Fruit fly (Drosophila melanogaster) whole organism, embryonic: Measurements from ENCODE around the gene net.
A peak's percentile ranks its signal among the peaks of the same experiment; 100 is the strongest.

Source experiments
- C15 ChIP-seq: fragments of 200-800 bp; sonication (Bioruptor generic); IDR thresholded peaks from 3 replicates; pipeline ENCODE4 v1.3.6; 2022; ENCODE audit warnings: missing biosample characterization, missing genetic modification characterization
- CG1602 ChIP-seq: fragments of 200-800 bp; sonication (Bioruptor generic); optimal IDR thresholded peaks from 3 replicates; lab custom pipeline; 2016; ENCODE audit warnings: missing biosample characterization, missing genetic modification characterization
- CG17359 ChIP-seq: fragments of 200-800 bp; sonication (Bioruptor generic); optimal IDR thresholded peaks from 3 replicates; lab custom pipeline; 2018; ENCODE audit warnings: missing biosample characterization, mild to moderate bottlenecking, missing genetic modification characterization, moderate library complexity
- CG17385 ChIP-seq: fragments of 200-800 bp; sonication (Bioruptor generic); optimal IDR thresholded peaks from 3 replicates; lab custom pipeline; 2018; ENCODE audit warnings: missing biosample characterization, mild to moderate bottlenecking, missing genetic modification characterization
- CG17829 ChIP-seq: fragments of 200-800 bp; optimal IDR thresholded peaks from 2 replicates; lab custom pipeline; 2019; ENCODE audit warnings: missing biosample characterization, mild to moderate bottlenecking, missing genetic modification characterization, moderate library complexity
- CG18476 ChIP-seq: fragments of 200-800 bp; sonication (Bioruptor generic); optimal IDR thresholded peaks from 2 replicates; lab custom pipeline; 2016; ENCODE audit warnings: missing biosample characterization, mild to moderate bottlenecking, missing genetic modification characterization
- CG2889 ChIP-seq: fragments of 200-800 bp; sonication (Bioruptor generic); IDR thresholded peaks from 3 replicates; pipeline ENCODE4 v1.3.6; 2022; ENCODE audit warnings: missing biosample characterization, missing genetic modification characterization
- CG32532 ChIP-seq: fragments of 200-800 bp; sonication (Bioruptor generic); IDR thresholded peaks from 2 replicates; pipeline ENCODE4 v1.3.6; 2022; ENCODE audit warnings: missing biosample characterization, missing genetic modification characterization
- CG32767 ChIP-seq: fragments of 200-800 bp; sonication (Bioruptor generic); IDR thresholded peaks from 2 replicates; pipeline ENCODE4 v1.3.6; 2022; ENCODE audit warnings: missing biosample characterization, missing genetic modification characterization
- CG3407 ChIP-seq: fragments of 200-800 bp; sonication (Bioruptor generic); optimal IDR thresholded peaks from 2 replicates; lab custom pipeline; 2018; ENCODE audit warnings: missing biosample characterization, mild to moderate bottlenecking, missing genetic modification characterization
- CG4404 ChIP-seq: fragments of 200-800 bp; sonication (Bioruptor generic); IDR thresholded peaks from 2 replicates; pipeline ENCODE4 v1.3.6; 2022; ENCODE audit warnings: missing biosample characterization, missing genetic modification characterization
- CG4707 ChIP-seq: fragments of 200-800 bp; sonication (Bioruptor generic); optimal IDR thresholded peaks from 2 replicates; lab custom pipeline; 2018; ENCODE audit warnings: missing biosample characterization, mild to moderate bottlenecking, missing genetic modification characterization, moderate library complexity
- CG5953 ChIP-seq: fragments of 200-800 bp; sonication (Bioruptor generic); IDR thresholded peaks from 2 replicates; pipeline ENCODE4 v1.3.6; 2022; ENCODE audit warnings: missing biosample characterization, missing genetic modification characterization
- CG6272 ChIP-seq: fragments of 200-800 bp; sonication (Bioruptor generic); IDR thresholded peaks from 2 replicates; pipeline ENCODE4 v1.3.6; 2022; ENCODE audit warnings: missing biosample characterization, missing genetic modification characterization
- CG6683 ChIP-seq: fragments of 200-800 bp; sonication (Bioruptor generic); optimal IDR thresholded peaks from 2 replicates; lab custom pipeline; 2017; ENCODE audit warnings: missing biosample characterization, mild to moderate bottlenecking, missing genetic modification characterization, missing genetic modification reagents
- CG6765 ChIP-seq: fragments of 200-800 bp; sonication (Bioruptor generic); optimal IDR thresholded peaks from 3 replicates; lab custom pipeline; 2017; ENCODE audit warnings: missing biosample characterization, mild to moderate bottlenecking, missing genetic modification characterization
- CG7786 ChIP-seq: fragments of 200-800 bp; sonication (Bioruptor generic); optimal IDR thresholded peaks from 2 replicates; lab custom pipeline; 2016; ENCODE audit warnings: missing biosample characterization, missing genetic modification characterization
- CG7928 ChIP-seq: fragments of 200-800 bp; sonication (Bioruptor generic); optimal IDR thresholded peaks from 2 replicates; lab custom pipeline; 2017; ENCODE audit warnings: missing biosample characterization, mild to moderate bottlenecking, missing genetic modification characterization
- CG8359 ChIP-seq: fragments of 200-800 bp; sonication (Bioruptor generic); optimal IDR thresholded peaks from 2 replicates; lab custom pipeline; 2017; ENCODE audit warnings: missing biosample characterization, mild to moderate bottlenecking, missing genetic modification characterization, borderline replicate concordance
- CG8478 ChIP-seq: fragments of >200 bp; optimal IDR thresholded peaks from 2 replicates; lab custom pipeline; 2018
- CG9797 ChIP-seq: fragments of 200-800 bp; sonication (Bioruptor generic); optimal IDR thresholded peaks from 3 replicates; lab custom pipeline; 2018; ENCODE audit warnings: missing biosample characterization, mild to moderate bottlenecking, missing genetic modification characterization
- CHES-1-like ChIP-seq: fragments of 200-800 bp; sonication (Bioruptor generic); optimal IDR thresholded peaks from 2 replicates; lab custom pipeline; 2016; ENCODE audit warnings: missing biosample characterization, missing genetic modification characterization
- Chrac-16 ChIP-seq: fragments of 200-800 bp; sonication (Bioruptor generic); optimal IDR thresholded peaks from 3 replicates; lab custom pipeline; 2016; ENCODE audit warnings: missing biosample characterization, missing genetic modification characterization
- CrebB ChIP-seq: fragments of 200-800 bp; sonication (Bioruptor generic); optimal IDR thresholded peaks from 3 replicates; lab custom pipeline; 2018; ENCODE audit warnings: missing biosample characterization, mild to moderate bottlenecking, missing genetic modification characterization
- Deaf1 ChIP-seq: fragments of 200-800 bp; optimal IDR thresholded peaks from 3 replicates; lab custom pipeline; 2019; ENCODE audit warnings: missing biosample characterization, mild to moderate bottlenecking, missing genetic modification characterization, moderate library complexity
- Hmr ChIP-seq: fragments of 200-800 bp; sonication (Bioruptor generic); optimal IDR thresholded peaks from 3 replicates; lab custom pipeline; 2017; ENCODE audit warnings: mild to moderate bottlenecking, missing biosample characterization, missing genetic modification reagents, missing genetic modification characterization
- Max ChIP-seq: fragments of 200-800 bp; sonication (Bioruptor generic); optimal IDR thresholded peaks from 2 replicates; lab custom pipeline; 2016; ENCODE audit warnings: missing biosample characterization, mild to moderate bottlenecking, missing genetic modification characterization
- Trl ChIP-seq, 3 experiments: fragments of >200 bp in 2 of 3; fragments of 200-800 bp in 1 of 3; sonication (Bioruptor generic) in 1 of 3; optimal IDR thresholded peaks; 2 replicates in 1 of 3; 3 replicates in 2 of 3; lab custom pipeline; 2016 to 2017; ENCODE audit warnings: missing biosample characterization in 1 of 3, missing genetic modification characterization in 1 of 3
- ash1 ChIP-seq: fragments of 200-800 bp; sonication (Bioruptor generic); optimal IDR thresholded peaks from 2 replicates; lab custom pipeline; 2018; ENCODE audit warnings: missing biosample characterization, mild to moderate bottlenecking, missing genetic modification characterization
- bigmax ChIP-seq: fragments of 200-800 bp; sonication (Bioruptor generic); optimal IDR thresholded peaks from 2 replicates; lab custom pipeline; 2018; ENCODE audit warnings: missing biosample characterization, mild to moderate bottlenecking, missing genetic modification characterization
- corto ChIP-seq: fragments of 200-800 bp; sonication (Bioruptor generic); optimal IDR thresholded peaks from 2 replicates; lab custom pipeline; 2016; ENCODE audit warnings: missing biosample characterization, mild to moderate bottlenecking, missing genetic modification characterization, moderate library complexity
- da ChIP-seq: fragments of 200-800 bp; sonication (Bioruptor generic); optimal IDR thresholded peaks from 2 replicates; lab custom pipeline; 2016; ENCODE audit warnings: missing biosample characterization, missing genetic modification characterization
- eyg ChIP-seq: fragments of 200-800 bp; sonication (Bioruptor generic); optimal IDR thresholded peaks from 3 replicates; lab custom pipeline; 2016; ENCODE audit warnings: missing biosample characterization, missing genetic modification characterization
- fd64A ChIP-seq: fragments of 200-800 bp; sonication (Bioruptor generic); optimal IDR thresholded peaks from 3 replicates; lab custom pipeline; 2018; ENCODE audit warnings: missing biosample characterization, mild to moderate bottlenecking, missing genetic modification characterization
- fru ChIP-seq: fragments of >200 bp; optimal IDR thresholded peaks from 2 replicates; lab custom pipeline; 2017
- gsb ChIP-seq: fragments of 200-800 bp; sonication (Bioruptor generic); IDR thresholded peaks from 2 replicates; pipeline ENCODE4 v1.3.6; 2022; ENCODE audit warnings: missing biosample characterization, missing genetic modification characterization
- ham ChIP-seq: fragments of 200-800 bp; sonication (Bioruptor generic); IDR thresholded peaks from 2 replicates; pipeline ENCODE4 v1.3.6; 2022; ENCODE audit warnings: missing biosample characterization, missing genetic modification characterization
- hth ChIP-seq: fragments of >200 bp; optimal IDR thresholded peaks from 2 replicates; lab custom pipeline; 2017; ENCODE audit warnings: inconsistent platforms
- insv ChIP-seq, 2 experiments: fragments of 200-800 bp; sonication (Bioruptor generic); optimal IDR thresholded peaks; 3 replicates each; lab custom pipeline; 2016 to 2018; ENCODE audit warnings: missing biosample characterization in 2 of 2, missing genetic modification characterization in 2 of 2
- knrl ChIP-seq: fragments of 200-800 bp; sonication (Bioruptor generic); IDR thresholded peaks from 3 replicates; pipeline ENCODE4 v1.3.6; 2022; ENCODE audit warnings: missing biosample characterization, missing genetic modification characterization; ENCODE audit not compliant: partially characterized antibody
- lola ChIP-seq, 3 experiments: fragments of >200 bp in 2 of 3; fragments of 200-800 bp in 1 of 3; sonication (Bioruptor generic) in 1 of 3; optimal IDR thresholded peaks; 2 replicates each; lab custom pipeline; 2017 to 2019; ENCODE audit warnings: missing biosample characterization in 3 of 3, missing genetic modification characterization in 3 of 3, mild to moderate bottlenecking in 1 of 3, moderate library complexity in 1 of 3
- nerfin-2 ChIP-seq: fragments of 200-800 bp; sonication (Bioruptor generic); IDR thresholded peaks from 2 replicates; pipeline ENCODE4 v1.3.6; 2022; ENCODE audit warnings: missing biosample characterization, missing genetic modification characterization; ENCODE audit not compliant: partially characterized antibody
- pum ChIP-seq: fragments of 200-800 bp; sonication (Bioruptor generic); optimal IDR thresholded peaks from 2 replicates; lab custom pipeline; 2016; ENCODE audit warnings: missing biosample characterization, missing genetic modification characterization
- salm ChIP-seq: fragments of 200-800 bp; sonication (Bioruptor generic); optimal IDR thresholded peaks from 2 replicates; lab custom pipeline; 2018; ENCODE audit warnings: missing biosample characterization, mild to moderate bottlenecking, missing genetic modification characterization
- sob ChIP-seq: fragments of 200-800 bp; sonication (Bioruptor generic); IDR thresholded peaks from 2 replicates; pipeline ENCODE4 v1.3.6; 2022; ENCODE audit warnings: missing biosample characterization, missing genetic modification characterization
- tll ChIP-seq, 2 experiments: fragments of 200-800 bp in 1 of 2; fragments of >200 bp in 1 of 2; sonication (Bioruptor generic) in 1 of 2; optimal IDR thresholded peaks; 2 replicates each; lab custom pipeline; 2017 to 2019; ENCODE audit warnings: missing biosample characterization in 2 of 2, missing genetic modification characterization in 2 of 2, mild to moderate bottlenecking in 1 of 2, moderate library complexity in 1 of 2
- yki ChIP-seq: fragments of >200 bp; optimal IDR thresholded peaks from 3 replicates; lab custom pipeline; 2018
- zen2 ChIP-seq: fragments of 200-800 bp; sonication (Bioruptor generic); IDR thresholded peaks from 3 replicates; pipeline ENCODE4 v1.3.6; 2022; ENCODE audit warnings: missing biosample characterization, missing genetic modification characterization; ENCODE audit not compliant: partially characterized antibody

Gene net

dm6 chr2L:128977-129941, 42.1 kb upstream of the net start (continued):
- TF ChIP-seq CG17829 (tag; lab: Kevin White, UChicago) (peak; percentile 50), CG7928 (GFP tag; lab: Kevin White, UChicago) (no peak), CG9797 (GFP tag; lab: Kevin White, UChicago) (no peak), Deaf1 (tag; lab: Kevin White, UChicago) (peak; percentile 74), CG7786 (GFP tag; lab: Kevin White, UChicago) (no peak), da (GFP tag; lab: Kevin White, UChicago) (no peak), CG8478 (lab: Kevin White, UChicago) (no peak), CG5953 (no peak), CrebB (tag; lab: Kevin White, UChicago) (peak; percentile 73), sob (GFP tag; lab: Robert Waterston, UW) (peak; percentile 54; the same call in 1 of the 2 replicates), CG6683 (no peak), CG8359 (GFP tag; lab: Kevin White, UChicago) (no peak), gsb (GFP tag; lab: Robert Waterston, UW) (no peak), CG4707 (GFP tag; lab: Kevin White, UChicago) (peak; percentile 64), CG17359 (peak; percentile 49), C15 (GFP tag; lab: Robert Waterston, UW) (0 out of 3 replicates have a peak, but pooled peaks have one; percentile 23), ham (GFP tag; lab: Robert Waterston, UW) (no peak), insv (GFP tag; optimal IDR thresholded peaks at IDR 0.05; lab: Kevin White, UChicago) (peak in 1 of 2 experiments; percentile 8), lola (GFP tag; optimal IDR thresholded peaks at IDR 0.05; lab: Kevin White, UChicago) (no peak), CG32767 (peak; percentile 66), CG6765 (GFP tag; lab: Kevin White, UChicago) (peak; percentile 47), nerfin-2 (GFP tag; lab: Robert Waterston, UW) (no peak), salm (peak; percentile 13), corto (peak; percentile 65), tll (GFP tag; optimal IDR thresholded peaks at IDR 0.05; lab: Kevin White, UChicago) (no peak), CG18476 (no peak), CG17385 (GFP tag; lab: Kevin White, UChicago) (peak; percentile 60), CG3407 (GFP tag; lab: Kevin White, UChicago) (peak; percentile 43), knrl (GFP tag; lab: Robert Waterston, UW) (no peak), Chrac-16 (GFP tag; lab: Kevin White, UChicago) (no peak), CG2889 (no peak), eyg (GFP tag; lab: Kevin White, UChicago) (no peak), yki (lab: Kevin White, UChicago) (peak; percentile 12), CG32532 (peak; percentile 59; the same call in 1 of the 2 replicates), fru (lab: Kevin White, UChicago) (no peak), CG1602 (GFP tag; lab: Kevin White, UChicago) (no peak), CG6272 (GFP tag; lab: Robert Waterston, UW) (0 out of 2 replicates have a peak, but pooled peaks have one; percentile 12), CG4404 (GFP tag; lab: Robert Waterston, UW) (no peak), zen2 (GFP tag; lab: Robert Waterston, UW) (no peak), Hmr (GFP tag; lab: Kevin White, UChicago) (peak; percentile 57), Max (GFP tag; lab: Kevin White, UChicago) (peak; percentile 30), ash1 (peak; percentile 33), CHES-1-like (GFP tag; lab: Kevin White, UChicago) (peak; percentile 37), pum (GFP tag; lab: Kevin White, UChicago) (no peak), fd64A (no peak), Trl (optimal IDR thresholded peaks at IDR 0.05; lab: Kevin White, UChicago) (peak; percentile 88 to 90), Trl (GFP tag; optimal IDR thresholded peaks at IDR 0.05; lab: Kevin White, UChicago) (peak; percentile 50), bigmax (GFP tag; lab: Kevin White, UChicago) (peak; percentile 28), hth (lab: Kevin White, UChicago) (no peak)
